Worm (Caenorhabditis elegans): ENCODE data around the gene vps-35.

Gene vps-35

DNA sequence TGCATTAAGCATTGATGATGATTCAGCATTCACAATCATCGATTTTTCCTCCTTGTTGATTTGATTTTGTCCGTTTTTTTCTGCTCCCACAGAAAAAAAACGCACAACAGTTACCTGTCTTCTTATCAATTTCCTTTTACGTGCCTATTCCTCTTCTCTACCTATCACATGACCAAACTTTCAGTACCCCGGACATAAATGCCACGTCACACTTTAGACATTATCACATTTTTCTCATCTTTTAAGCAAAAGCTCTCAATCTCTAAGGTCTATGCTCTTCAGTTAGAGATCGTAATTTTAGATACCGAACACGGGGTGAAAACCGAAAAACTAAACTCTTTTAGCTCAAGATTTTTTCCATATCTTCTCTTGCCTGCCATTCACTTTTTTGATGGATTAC is 28.4 kb downstream of the vps-35 start:
- TF ChIP-seq pqm-1 (tag; optimal IDR thresholded peaks at IDR 0.05) = peak; percentile 76
- TF ChIP-seq nhr-67 (tag; optimal IDR thresholded peaks at IDR 0.05) = no peak
- no peak for TF ChIP-seq aly-2 (tag; optimal IDR thresholded peaks at IDR 0.05)
- peak; percentile 87 for TF ChIP-seq elt-1 (tag; optimal IDR thresholded peaks at IDR 0.05)
- TF ChIP-seq elt-2 (tag; optimal IDR thresholded peaks at IDR 0.05) = peak; percentile 87
- no peak for TF ChIP-seq daf-12 (tag; optimal IDR thresholded peaks at IDR 0.05)
- peak; percentile 78 for TF ChIP-seq jun-1 (tag; optimal IDR thresholded peaks at IDR 0.05)
- TF ChIP-seq mdl-1 (tag; optimal IDR thresholded peaks at IDR 0.05) = no peak
- TF ChIP-seq lin-15B (tag; optimal IDR thresholded peaks at IDR 0.05) = no peak
- no peak for TF ChIP-seq ztf-11 (tag; optimal IDR thresholded peaks at IDR 0.05)
- TF ChIP-seq pha-4 (tag; optimal IDR thresholded peaks at IDR 0.05) = peak; percentile 28

DNA sequence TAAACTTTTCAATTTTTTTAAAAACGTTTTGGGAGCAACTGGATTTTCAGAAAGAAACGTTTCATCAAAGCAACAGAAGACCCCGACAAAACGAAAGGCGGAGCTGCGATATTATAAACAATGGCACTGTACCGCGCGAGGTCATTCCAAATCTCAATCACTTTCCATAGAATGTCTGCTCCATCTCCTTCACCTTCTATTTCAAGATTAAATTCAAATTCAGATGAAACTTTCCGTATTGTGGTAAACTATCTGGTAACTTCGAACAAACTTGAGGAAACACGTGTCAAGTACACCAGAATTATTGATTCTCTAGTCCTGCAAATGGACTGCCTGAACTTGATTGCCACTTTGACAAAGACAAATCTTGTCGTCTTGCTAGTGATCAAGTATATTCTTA is 33.2 kb downstream of the vps-35 start, which contains the start of gene F28B12.6:
Gene F28B12.6, plus strand, starts transcription at position 49 of the 400 bp plus-strand sequence.
- TF ChIP-seq elt-1 (tag; optimal IDR thresholded peaks at IDR 0.05) (no peak), fkh-2 (tag; optimal IDR thresholded peaks at IDR 0.05) (no peak), nhr-12 (tag; optimal IDR thresholded peaks at IDR 0.05) (no peak), nhr-237 (tag; optimal IDR thresholded peaks at IDR 0.05) (no peak), skn-1 (tag; optimal IDR thresholded peaks at IDR 0.05) (no peak), ceh-28 (tag; optimal IDR thresholded peaks at IDR 0.05) (no peak)

DNA sequence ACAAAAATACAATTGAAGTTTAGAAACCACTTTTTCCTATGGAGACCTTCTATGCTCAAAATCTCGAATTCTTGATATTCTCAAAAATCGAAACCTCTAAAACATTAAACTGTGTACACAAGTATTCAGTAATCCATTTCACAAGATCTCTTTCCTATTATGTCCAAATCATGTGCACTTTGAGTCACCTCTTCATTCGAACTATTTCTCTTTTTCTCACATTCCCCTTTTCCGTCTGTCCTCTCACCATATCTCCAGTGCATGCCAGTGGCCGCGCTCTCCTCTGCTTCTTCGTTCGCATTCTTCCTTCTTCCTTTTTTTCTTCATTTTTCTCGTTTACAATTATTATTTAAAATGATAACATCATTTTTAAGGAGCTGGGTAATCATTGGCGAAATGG is 35.0 kb downstream of the vps-35 start, which contains the start of gene F28B12.1:
Gene F28B12.1, plus strand, starts transcription at position 335 of the 400 bp plus-strand sequence.
- TF ChIP-seq hmg-11 (tag; optimal IDR thresholded peaks at IDR 0.05) (peak; percentile 37), nhr-43 (tag; optimal IDR thresholded peaks at IDR 0.05; ENCODE audit: poor library complexity, severe bottlenecking) (no peak), unc-62 (GFP tag; optimal IDR thresholded peaks at IDR 0.05) (no peak), ZK546.5 (tag; optimal IDR thresholded peaks at IDR 0.05) (no peak), nhr-237 (tag; optimal IDR thresholded peaks at IDR 0.05) (no peak), nhr-77 (tag; optimal IDR thresholded peaks at IDR 0.05) (no peak), tbx-2 (tag; optimal IDR thresholded peaks at IDR 0.05) (no peak), pha-4 (tag; optimal IDR thresholded peaks at IDR 0.05) (no peak), unc-39 (tag; optimal IDR thresholded peaks at IDR 0.05) (no peak), ceh-28 (tag; optimal IDR thresholded peaks at IDR 0.05) (no peak), jun-1 (tag; optimal IDR thresholded peaks at IDR 0.05) (no peak), fkh-2 (tag; optimal IDR thresholded peaks at IDR 0.05) (no peak), nfya-1 (tag; optimal IDR thresholded peaks at IDR 0.05; ENCODE audit: insufficient read depth) (peak; percentile 49), nhr-28 (tag; optimal IDR thresholded peaks at IDR 0.05) (no peak), lin-15B (tag; optimal IDR thresholded peaks at IDR 0.05) (no peak), fos-1 (tag; optimal IDR thresholded peaks at IDR 0.05) (no peak), fkh-10 (GFP tag; optimal IDR thresholded peaks at IDR 0.05) (peak; percentile 5), nhr-67 (tag; optimal IDR thresholded peaks at IDR 0.05) (no peak), lsy-12 (tag; optimal IDR thresholded peaks at IDR 0.05) (no peak), R02D3.7 (tag; optimal IDR thresholded peaks at IDR 0.05) (no peak), sea-2 (GFP tag; optimal IDR thresholded peaks at IDR 0.05) (no peak), ceh-9 (tag; optimal IDR thresholded peaks at IDR 0.05) (no peak), ztf-4 (tag; optimal IDR thresholded peaks at IDR 0.05) (no peak), elt-1 (tag; optimal IDR thresholded peaks at IDR 0.05) (no peak), egl-5 (tag; optimal IDR thresholded peaks at IDR 0.05) (no peak)

DNA sequence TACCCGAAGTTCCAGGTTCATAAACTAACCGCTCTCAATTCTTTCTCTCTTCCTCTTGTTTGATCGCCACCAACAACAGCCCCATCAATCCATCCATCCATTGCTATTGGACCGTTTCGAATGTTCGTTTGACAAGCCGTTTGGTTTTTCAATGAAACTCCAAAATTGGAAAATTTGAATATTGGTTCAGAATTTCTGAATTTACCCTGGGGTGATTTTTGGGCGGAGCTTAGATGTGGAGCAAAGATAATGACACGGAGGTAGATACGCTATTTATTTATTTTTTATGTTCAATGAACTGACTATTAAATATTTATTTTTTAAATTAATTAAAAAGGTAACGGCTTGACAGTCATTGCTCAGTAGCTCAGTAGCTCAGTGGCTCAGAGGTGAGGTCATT is 36.7 kb downstream of the vps-35 start, which contains the start of gene B0034.2:
Gene B0034.2, minus strand, starts transcription at position 101 of the 400 bp plus-strand sequence.
- TF ChIP-seq nfya-1 (tag; optimal IDR thresholded peaks at IDR 0.05; ENCODE audit: insufficient read depth) = no peak
- no peak for TF ChIP-seq elt-2 (tag; optimal IDR thresholded peaks at IDR 0.05)
- TF ChIP-seq ztf-4 (tag; optimal IDR thresholded peaks at IDR 0.05) = no peak
- TF ChIP-seq nhr-28 (tag; optimal IDR thresholded peaks at IDR 0.05) = no peak
- no peak for TF ChIP-seq mml-1 (tag; optimal IDR thresholded peaks at IDR 0.05)
- no peak for TF ChIP-seq ZK546.5 (tag; optimal IDR thresholded peaks at IDR 0.05)
- no peak for TF ChIP-seq daf-12 (tag; optimal IDR thresholded peaks at IDR 0.05)
- no peak for TF ChIP-seq egl-5 (tag; optimal IDR thresholded peaks at IDR 0.05)
- TF ChIP-seq snpc-4 (tag; optimal IDR thresholded peaks at IDR 0.05) = no peak
- TF ChIP-seq tbx-2 (tag; optimal IDR thresholded peaks at IDR 0.05) = no peak
- TF ChIP-seq egl-27 (tag; optimal IDR thresholded peaks at IDR 0.05) = no peak
- no peak for TF ChIP-seq nhr-43 (tag; optimal IDR thresholded peaks at IDR 0.05; ENCODE audit: poor library complexity, severe bottlenecking)
- TF ChIP-seq R02D3.7 (tag; optimal IDR thresholded peaks at IDR 0.05) = no peak
- no peak for TF ChIP-seq zag-1 (tag; optimal IDR thresholded peaks at IDR 0.05)
- TF ChIP-seq ceh-16 (tag; optimal IDR thresholded peaks at IDR 0.05) = no peak

Measured in whole organism, L3 larva.